Fruit fly (Drosophila melanogaster): ENCODE results near the gene alpha-Est4.

The alpha-Est4 gene

dm6 chr3R:7500513-7500912, 37.9 kb downstream of the alpha-Est4 start (continued):
- TF ChIP-seq CG2678 (tag; optimal IDR thresholded peaks at IDR 0.05) = peak; percentile 28
- TF ChIP-seq B-H2 (GFP tag; optimal IDR thresholded peaks at IDR 0.05) = no peak
- no peak for TF ChIP-seq tin (GFP tag; optimal IDR thresholded peaks at IDR 0.05)
- no peak for TF ChIP-seq CG10431 (GFP tag; optimal IDR thresholded peaks at IDR 0.05)
- no peak for TF ChIP-seq hb (GFP tag; IDR thresholded peaks at IDR 0.05; ENCODE audit: partially characterized antibody)
- no peak for TF ChIP-seq kay (GFP tag; optimal IDR thresholded peaks at IDR 0.05)
- TF ChIP-seq z (GFP tag; IDR thresholded peaks at IDR 0.05) = no peak
- no peak for TF ChIP-seq CG32772 (GFP tag; IDR thresholded peaks at IDR 0.05)
- TF ChIP-seq CG14860 (GFP tag; IDR thresholded peaks at IDR 0.05; ENCODE audit: partially characterized antibody) = no peak
- TF ChIP-seq CG17829 (tag; optimal IDR thresholded peaks at IDR 0.05) = no peak
- TF ChIP-seq Mes4 (GFP tag; optimal IDR thresholded peaks at IDR 0.05) = no peak
- TF ChIP-seq Xbp1 (GFP tag; optimal IDR thresholded peaks at IDR 0.05) = peak; percentile 31
- peak; percentile 27 for TF ChIP-seq CG15269 (tag; optimal IDR thresholded peaks at IDR 0.05)
- no peak for TF ChIP-seq CG6791 (GFP tag; IDR thresholded peaks at IDR 0.05; ENCODE audit: partially characterized antibody)
- no peak for TF ChIP-seq az2 (GFP tag; optimal IDR thresholded peaks at IDR 0.05)
- no peak for TF ChIP-seq psq (GFP tag; optimal IDR thresholded peaks at IDR 0.05)
- no peak for TF ChIP-seq CG2116 (GFP tag; optimal IDR thresholded peaks at IDR 0.05)
- TF ChIP-seq CG8765 (GFP tag; IDR thresholded peaks at IDR 0.05) = no peak
- TF ChIP-seq cg (GFP tag; optimal IDR thresholded peaks at IDR 0.05) = no peak
- TF ChIP-seq disco-r (GFP tag; optimal IDR thresholded peaks at IDR 0.05) = no peak
- TF ChIP-seq toy (GFP tag; IDR thresholded peaks at IDR 0.05) = no peak
- TF ChIP-seq scrt (GFP tag; optimal IDR thresholded peaks at IDR 0.05) = no peak
- no peak for TF ChIP-seq CG13775 (GFP tag; optimal IDR thresholded peaks at IDR 0.05)
- TF ChIP-seq CG5953 (GFP tag; IDR thresholded peaks at IDR 0.05) = no peak
- TF ChIP-seq CG3281 (GFP tag; optimal IDR thresholded peaks at IDR 0.05) = peak; percentile 30
- TF ChIP-seq kah (GFP tag; optimal IDR thresholded peaks at IDR 0.05) = no peak
- TF ChIP-seq ttk (GFP tag; IDR thresholded peaks at IDR 0.05) = no peak
- TF ChIP-seq otp (GFP tag; IDR thresholded peaks at IDR 0.05) = no peak
- peak; percentile 54 for TF ChIP-seq H2.0 (GFP tag; IDR thresholded peaks at IDR 0.05)
- no peak for TF ChIP-seq ara (GFP tag; IDR thresholded peaks at IDR 0.05)
- TF ChIP-seq chif (GFP tag; optimal IDR thresholded peaks at IDR 0.05) = no peak
- no peak for TF ChIP-seq Drgx (GFP tag; IDR thresholded peaks at IDR 0.05)
- TF ChIP-seq fu2 (GFP tag; optimal IDR thresholded peaks at IDR 0.05) = no peak
- TF ChIP-seq chn (GFP tag; optimal IDR thresholded peaks at IDR 0.05) = no peak
- no peak for TF ChIP-seq CG3163 (GFP tag; optimal IDR thresholded peaks at IDR 0.05)
- TF ChIP-seq Ravus (GFP tag; IDR thresholded peaks at IDR 0.05) = no peak; the same call in 1 of the 2 replicates
- TF ChIP-seq CG9727 (GFP tag; optimal IDR thresholded peaks at IDR 0.05) = peak; percentile 10
- no peak for TF ChIP-seq tna (GFP tag; IDR thresholded peaks at IDR 0.05; ENCODE audit: partially characterized antibody)
- TF ChIP-seq CG6689 (GFP tag; IDR thresholded peaks at IDR 0.05) = peak; percentile 30; the same call in 1 of the 2 replicates
- TF ChIP-seq Nf-YA (GFP tag; IDR thresholded peaks at IDR 0.05) = 0 out of 2 replicates have a peak, but pooled peaks have one; percentile 9
- no peak for TF ChIP-seq CG13296 (GFP tag; optimal IDR thresholded peaks at IDR 0.05)
- no peak for TF ChIP-seq dmrt11E (tag; optimal IDR thresholded peaks at IDR 0.05)
- no peak for TF ChIP-seq dati (GFP tag; IDR thresholded peaks at IDR 0.05)
- TF ChIP-seq prd (optimal IDR thresholded peaks at IDR 0.05) = no peak
- peak; percentile 31; the same call in 2 of the 3 replicates for TF ChIP-seq prd (GFP tag; IDR thresholded peaks at IDR 0.05)
- no peak for TF ChIP-seq sna (GFP tag; IDR thresholded peaks at IDR 0.05; ENCODE audit: partially characterized antibody)
- peak; percentile 43 for TF ChIP-seq Dip3 (GFP tag; optimal IDR thresholded peaks at IDR 0.05)
- TF ChIP-seq Side (GFP tag; optimal IDR thresholded peaks at IDR 0.05) = no peak
- no peak for TF ChIP-seq bigmax (GFP tag; optimal IDR thresholded peaks at IDR 0.05)
- TF ChIP-seq CG12391 (tag; optimal IDR thresholded peaks at IDR 0.05) = no peak
- TF ChIP-seq Ada2b (GFP tag; IDR thresholded peaks at IDR 0.05) = peak; percentile 43; the same call in 1 of the 2 replicates
- no peak for TF ChIP-seq CG4282 (GFP tag; optimal IDR thresholded peaks at IDR 0.05)

Data from whole organism, embryonic.